Worm (Caenorhabditis elegans): Measurements from ENCODE around the gene Y46H3A.4.
A peak's percentile ranks its signal among the peaks of the same experiment; 100 is the strongest.

The Y46H3A.4 gene

ce11 chrV:1824528-1824927, 13.6 kb upstream of the Y46H3A.4 start:
- TF ChIP-seq odd-2 (tag; optimal IDR thresholded peaks at IDR 0.05) (no peak), npax-4 (tag; optimal IDR thresholded peaks at IDR 0.05) (no peak), tbx-7 (tag; optimal IDR thresholded peaks at IDR 0.05) (no peak), ahr-1 (tag; optimal IDR thresholded peaks at IDR 0.05) (no peak), unc-3 (GFP tag; conservative IDR thresholded peaks at IDR 0.05) (no peak), unc-3 (tag; optimal IDR thresholded peaks at IDR 0.05) (no peak)

DNA sequence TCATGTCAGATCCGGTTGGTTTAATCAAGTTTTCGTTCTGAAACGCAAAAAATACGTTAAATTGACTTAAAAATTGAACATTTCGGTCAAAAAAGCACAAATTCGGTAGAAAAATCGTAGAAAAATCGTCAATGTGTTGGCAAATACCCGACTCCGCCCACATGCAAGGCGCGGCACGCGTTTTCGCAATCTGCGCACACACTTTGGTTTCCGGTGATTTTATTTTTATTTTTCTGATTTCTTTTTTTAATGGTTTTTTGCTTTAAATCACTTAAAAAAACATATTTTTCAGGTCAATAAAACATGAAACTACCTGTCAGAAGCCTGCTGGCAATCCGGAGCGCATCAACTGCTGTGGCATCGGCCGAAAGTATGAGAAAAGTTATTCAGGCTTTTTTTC, 10.4 kb upstream of the Y46H3A.4 start, which contains the start of the genes gly-7 and mrpl-39:
Gene gly-7, minus strand, starts transcription at position 37 of the 400 bp plus-strand sequence.
Gene mrpl-39, plus strand, starts transcription at position 293 of the 400 bp plus-strand sequence.
- TF ChIP-seq che-1 (tag; optimal IDR thresholded peaks at IDR 0.05) (peak; percentile 47), ceh-19 (GFP tag; optimal IDR thresholded peaks at IDR 0.05) (peak; percentile 14), ceh-30 (tag; optimal IDR thresholded peaks at IDR 0.05) (no peak), lin-11 (tag; optimal IDR thresholded peaks at IDR 0.05) (peak; percentile 61), fax-1 (tag; optimal IDR thresholded peaks at IDR 0.05) (no peak), C08G9.2 (tag; optimal IDR thresholded peaks at IDR 0.05) (no peak), ceh-14 (tag; optimal IDR thresholded peaks at IDR 0.05) (no peak), npax-4 (tag; optimal IDR thresholded peaks at IDR 0.05) (no peak), ceh-48 (tag; optimal IDR thresholded peaks at IDR 0.05) (no peak), sdc-2 (tag; optimal IDR thresholded peaks at IDR 0.05) (no peak), tbx-2 (tag; optimal IDR thresholded peaks at IDR 0.05) (peak; percentile 55), ceh-45 (GFP tag; IDR thresholded peaks at IDR 0.05) (peak; percentile 37; the same call in 1 of the 2 replicates), dve-1 (tag; optimal IDR thresholded peaks at IDR 0.05) (no peak), elt-4 (tag; optimal IDR thresholded peaks at IDR 0.05) (no peak), fkh-6 (tag; optimal IDR thresholded peaks at IDR 0.05) (no peak), pha-4 (tag; optimal IDR thresholded peaks at IDR 0.05) (no peak), K09A11.1 (tag; optimal IDR thresholded peaks at IDR 0.05; ENCODE audit: insufficient read depth) (no peak), odd-2 (tag; optimal IDR thresholded peaks at IDR 0.05) (peak; percentile 7), hlh-6 (tag; optimal IDR thresholded peaks at IDR 0.05) (no peak), mec-3 (tag; optimal IDR thresholded peaks at IDR 0.05; ENCODE audit: borderline replicate concordance) (no peak), fkh-10 (GFP tag; optimal IDR thresholded peaks at IDR 0.05) (no peak), ceh-22 (tag; optimal IDR thresholded peaks at IDR 0.05) (no peak), gmeb-2 (tag; optimal IDR thresholded peaks at IDR 0.05) (peak; percentile 47), hlh-8 (tag; optimal IDR thresholded peaks at IDR 0.05) (no peak), ets-4 (tag; optimal IDR thresholded peaks at IDR 0.05) (no peak), unc-55 (GFP tag; optimal IDR thresholded peaks at IDR 0.05) (no peak), elt-2 (tag; optimal IDR thresholded peaks at IDR 0.05) (peak; percentile 53), ztf-16 (tag; optimal IDR thresholded peaks at IDR 0.05) (peak; percentile 47), ttx-3 (tag; optimal IDR thresholded peaks at IDR 0.05) (peak; percentile 27), rnt-1 (tag; optimal IDR thresholded peaks at IDR 0.05) (no peak), sox-2 (GFP tag; IDR thresholded peaks at IDR 0.05) (no peak), hlh-30 (tag; optimal IDR thresholded peaks at IDR 0.05; ENCODE audit: insufficient read depth) (no peak), K02D7.2 (tag; optimal IDR thresholded peaks at IDR 0.05) (no peak), pros-1 (tag; optimal IDR thresholded peaks at IDR 0.05) (no peak), nhr-11 (tag; optimal IDR thresholded peaks at IDR 0.05) (no peak), hlh-15 (tag; optimal IDR thresholded peaks at IDR 0.05) (peak; percentile 8), ref-2 (tag; optimal IDR thresholded peaks at IDR 0.05) (no peak), ceh-24 (tag; optimal IDR thresholded peaks at IDR 0.05) (no peak), pqm-1 (tag; optimal IDR thresholded peaks at IDR 0.05) (no peak), eyg-1 (tag; optimal IDR thresholded peaks at IDR 0.05) (no peak), T23F11.4 (GFP tag; optimal IDR thresholded peaks at IDR 0.05) (no peak), unc-3 (GFP tag; conservative IDR thresholded peaks at IDR 0.05) (no peak), unc-3 (tag; optimal IDR thresholded peaks at IDR 0.05) (no peak), pat-9 (tag; optimal IDR thresholded peaks at IDR 0.05) (peak; percentile 48), Y22D7AL.16 (tag; optimal IDR thresholded peaks at IDR 0.05) (no peak), unc-42 (tag; optimal IDR thresholded peaks at IDR 0.05) (no peak), ceh-18 (tag; optimal IDR thresholded peaks at IDR 0.05) (no peak), pax-1 (tag; optimal IDR thresholded peaks at IDR 0.05) (no peak), ceh-9 (tag; optimal IDR thresholded peaks at IDR 0.05) (no peak), F13H6.1 (tag; optimal IDR thresholded peaks at IDR 0.05) (no peak)
